Worm (Caenorhabditis elegans) whole organism, L1 larva: ENCODE data around the gene R05G9.1.
A peak's percentile ranks its signal among the peaks of the same experiment; 100 is the strongest.

ENCODE experiments used
- C04F5.9 ChIP-seq: sonication (generic microtip); optimal IDR thresholded peaks from 2 replicates; lab custom pipeline; 2016; ENCODE audit warnings: missing genetic modification characterization, missing compliant biosample characterization
- C16A3.4 ChIP-seq: fragments of 150-350 bp; optimal IDR thresholded peaks from 2 replicates; lab custom pipeline; 2014; ENCODE audit warnings: missing biosample characterization, missing genetic modification characterization
- ama-1 ChIP-seq: fragments of 150-350 bp; optimal IDR thresholded peaks from 2 replicates; lab custom pipeline; 2014
- grh-1 ChIP-seq: fragments of 200-800 bp; sonication (Bioruptor generic); IDR thresholded peaks from 2 replicates; pipeline ENCODE4 v1.3.6; 2022; ENCODE audit warnings: missing genetic modification reagents, missing genetic modification characterization, missing compliant biosample characterization
- lin-39 ChIP-seq: fragments of 150-350 bp; optimal IDR thresholded peaks from 2 replicates; lab custom pipeline; 2014; ENCODE audit warnings: missing biosample characterization, missing genetic modification reagents, missing genetic modification characterization
- mdl-1 ChIP-seq, 2 experiments: fragments of 150-350 bp; optimal IDR thresholded peaks; 2 replicates each; lab custom pipeline; 2014 to 2017; ENCODE audit warnings: missing biosample characterization in 2 of 2, missing genetic modification characterization in 2 of 2, inconsistent platforms in 1 of 2
- nhr-12 ChIP-seq: sonication (generic microtip); optimal IDR thresholded peaks from 2 replicates; lab custom pipeline; 2017; ENCODE audit warnings: missing biosample characterization, missing genetic modification characterization
- pag-3 ChIP-seq: sonication (generic microtip); optimal IDR thresholded peaks from 2 replicates; lab custom pipeline; 2017; ENCODE audit warnings: missing genetic modification characterization, mild to moderate bottlenecking, missing compliant biosample characterization, antibody characterized with exemption, borderline replicate concordance; ENCODE audit not compliant: insufficient read depth
- swsn-7 ChIP-seq: sonication (generic microtip); optimal IDR thresholded peaks from 2 replicates; lab custom pipeline; 2016; ENCODE audit warnings: missing genetic modification characterization, missing compliant biosample characterization
- tlp-1 ChIP-seq: fragments of 150-350 bp; optimal IDR thresholded peaks from 2 replicates; lab custom pipeline; 2014; ENCODE audit warnings: missing biosample characterization, missing genetic modification characterization
- unc-62 ChIP-seq: fragments of 150-350 bp; optimal IDR thresholded peaks from 2 replicates; lab custom pipeline; 2014; ENCODE audit warnings: missing biosample characterization, missing genetic modification reagents, missing genetic modification characterization

DNA sequence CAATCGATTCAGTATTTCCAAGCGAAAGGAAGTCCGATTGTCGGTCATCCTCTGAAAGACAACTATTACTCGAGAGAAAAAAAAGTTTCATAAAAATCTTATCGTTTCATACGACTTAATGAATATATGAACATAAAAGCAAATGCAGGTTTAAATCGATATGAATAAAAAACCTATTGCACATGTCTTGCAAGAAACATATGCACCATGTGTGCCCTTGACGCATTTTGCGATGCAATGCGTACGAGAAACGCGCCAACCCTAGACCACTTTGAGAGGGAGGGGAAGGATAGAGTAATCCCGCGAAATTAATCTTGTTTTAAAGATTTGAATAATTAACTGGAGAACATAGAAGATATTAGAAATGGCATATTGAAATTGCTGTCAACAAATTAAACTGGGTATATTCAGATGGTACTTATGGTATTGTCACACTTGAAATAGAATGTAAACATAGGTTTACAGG lies 49.6 kb upstream of the R05G9.1 start, which contains the start of gene atg-16.2:
- peak in 1 of 2 experiments; percentile 71 for TF ChIP-seq mdl-1 (tag; optimal IDR thresholded peaks at IDR 0.05; lab: Kevin White, UChicago)
- peak; percentile 55 for TF ChIP-seq swsn-7
- no peak for TF ChIP-seq C04F5.9 (tag; lab: Kevin White, UChicago)
- no peak for TF ChIP-seq grh-1 (GFP tag; lab: Robert Waterston, UW)
- TF ChIP-seq unc-62 (GFP tag; lab: Kevin White, UChicago): no peak
- TF ChIP-seq nhr-12: no peak
- TF ChIP-seq lin-39: no peak
- TF ChIP-seq tlp-1 (tag; lab: Kevin White, UChicago): no peak
- TF ChIP-seq ama-1 (lab: Kevin White, UChicago): no peak
- TF ChIP-seq pag-3 (tag; lab: Kevin White, UChicago): no peak
- peak; percentile 72 for TF ChIP-seq C16A3.4
